Fruit fly (Drosophila melanogaster) whole organism, pupa: ENCODE measurements around the gene hng3.
A peak's percentile ranks its signal among the peaks of the same experiment; 100 is the strongest.

Experiments used
- CG10348 ChIP-seq: fragments of 200-800 bp; sonication (Bioruptor generic); IDR thresholded peaks from 2 replicates; pipeline ENCODE4 v1.3.6; 2022; ENCODE audit warnings: missing biosample characterization, missing genetic modification characterization
- CG12605 ChIP-seq: fragments of 200-800 bp; sonication (Bioruptor generic); IDR thresholded peaks from 2 replicates; pipeline ENCODE4 v1.3.6; 2022; ENCODE audit warnings: missing biosample characterization, missing genetic modification characterization
- CG13204 ChIP-seq: fragments of 200-800 bp; sonication (Bioruptor generic); optimal IDR thresholded peaks from 2 replicates; lab custom pipeline; 2018; ENCODE audit warnings: missing biosample characterization, mild to moderate bottlenecking, missing genetic modification characterization, moderate library complexity
- CG14655 ChIP-seq: fragments of 200-800 bp; sonication (Bioruptor generic); optimal IDR thresholded peaks from 3 replicates; lab custom pipeline; 2017; ENCODE audit warnings: mild to moderate bottlenecking, missing biosample characterization, missing genetic modification reagents, missing genetic modification characterization
- CG15710 ChIP-seq: fragments of 200-800 bp; sonication (Bioruptor generic); optimal IDR thresholded peaks from 2 replicates; lab custom pipeline; 2018; ENCODE audit warnings: missing biosample characterization, mild to moderate bottlenecking, missing genetic modification characterization, moderate library complexity
- CG17806 ChIP-seq: fragments of 200-800 bp; sonication (Bioruptor generic); optimal IDR thresholded peaks from 2 replicates; lab custom pipeline; 2018; ENCODE audit warnings: missing biosample characterization, mild to moderate bottlenecking, missing genetic modification characterization, moderate library complexity
- CG32121 ChIP-seq: fragments of 200-800 bp; sonication (Bioruptor generic); IDR thresholded peaks from 2 replicates; pipeline ENCODE4 v1.3.6; 2022; ENCODE audit warnings: missing biosample characterization, missing genetic modification characterization
- CG34367 ChIP-seq: fragments of 200-800 bp; sonication (Bioruptor generic); optimal IDR thresholded peaks from 2 replicates; lab custom pipeline; 2018; ENCODE audit warnings: missing biosample characterization, mild to moderate bottlenecking, missing genetic modification characterization
- CG4496 ChIP-seq: fragments of 200-800 bp; sonication (Bioruptor generic); IDR thresholded peaks from 3 replicates; pipeline ENCODE4 v1.3.6; 2022; ENCODE audit warnings: missing biosample characterization, missing genetic modification characterization
- CG8159 ChIP-seq: fragments of 200-800 bp; sonication (Bioruptor generic); optimal IDR thresholded peaks from 3 replicates; lab custom pipeline; 2018; ENCODE audit warnings: missing biosample characterization, mild to moderate bottlenecking, missing genetic modification characterization, moderate library complexity
- CG8301 ChIP-seq: fragments of 200-800 bp; sonication (Bioruptor generic); optimal IDR thresholded peaks from 2 replicates; lab custom pipeline; 2018; ENCODE audit warnings: missing biosample characterization, mild to moderate bottlenecking, missing genetic modification characterization
- CG9948 ChIP-seq: fragments of 200-800 bp; sonication (Bioruptor generic); optimal IDR thresholded peaks from 2 replicates; lab custom pipeline; 2018; ENCODE audit warnings: missing biosample characterization, mild to moderate bottlenecking, missing genetic modification characterization, moderate library complexity
- D1 ChIP-seq: fragments of 200-800 bp; sonication (Bioruptor generic); optimal IDR thresholded peaks from 2 replicates; lab custom pipeline; 2018; ENCODE audit warnings: missing biosample characterization, mild to moderate bottlenecking, missing genetic modification characterization, moderate library complexity
- EcR ChIP-seq: fragments of 200-800 bp; sonication (Bioruptor generic); optimal IDR thresholded peaks from 3 replicates; lab custom pipeline; 2019; ENCODE audit warnings: missing biosample characterization, missing genetic modification characterization, mild to moderate bottlenecking, moderate library complexity, missing genetic modification reagents
- Ets98B ChIP-seq: fragments of 200-800 bp; sonication (Bioruptor generic); IDR thresholded peaks from 2 replicates; pipeline ENCODE4 v1.3.6; 2022; ENCODE audit warnings: missing biosample characterization, missing genetic modification characterization
- Pif1A ChIP-seq: fragments of 200-800 bp; sonication (Bioruptor generic); optimal IDR thresholded peaks from 3 replicates; lab custom pipeline; 2016; ENCODE audit warnings: missing biosample characterization, missing genetic modification characterization
- Pif1B ChIP-seq: fragments of 200-800 bp; sonication (Bioruptor generic); optimal IDR thresholded peaks from 3 replicates; lab custom pipeline; 2016; ENCODE audit warnings: missing biosample characterization, missing genetic modification characterization
- Snoo ChIP-seq: fragments of 200-800 bp; sonication (Bioruptor generic); optimal IDR thresholded peaks from 3 replicates; lab custom pipeline; 2017; ENCODE audit warnings: missing biosample characterization, mild to moderate bottlenecking, missing genetic modification characterization, inconsistent platforms
- fd96Ca ChIP-seq: fragments of 200-800 bp; sonication (Bioruptor generic); IDR thresholded peaks from 3 replicates; pipeline ENCODE4 v1.3.6; 2022; ENCODE audit warnings: missing biosample characterization, missing genetic modification characterization
- gl ChIP-seq: fragments of 200-800 bp; sonication (Bioruptor generic); optimal IDR thresholded peaks from 2 replicates; lab custom pipeline; 2018; ENCODE audit warnings: missing biosample characterization, mild to moderate bottlenecking, missing genetic modification characterization
- rn ChIP-seq: fragments of 200-800 bp; sonication (Bioruptor generic); IDR thresholded peaks from 2 replicates; pipeline ENCODE4 v1.3.6; 2022; ENCODE audit warnings: missing biosample characterization, missing genetic modification characterization

Gene hng3

dm6 chr3L:799837-800513 is 44.7 kb upstream of the hng3 start:
- TF ChIP-seq CG32121 (GFP tag; lab: Robert Waterston, UW): peak; percentile 33; the same call in 1 of the 2 replicates
- no peak for TF ChIP-seq EcR
- peak; percentile 47; the same call in 1 of the 2 replicates for TF ChIP-seq CG12605 (GFP tag; lab: Robert Waterston, UW)
- TF ChIP-seq Ets98B: peak; percentile 63
- TF ChIP-seq Pif1B (GFP tag; lab: Kevin White, UChicago): no peak
- TF ChIP-seq CG4496 (GFP tag; lab: Robert Waterston, UW): peak; percentile 72; the same call in 2 of the 3 replicates
- TF ChIP-seq CG8301: peak; percentile 65
- 0 out of 3 replicates have a peak, but pooled peaks have one; percentile 7 for TF ChIP-seq fd96Ca (GFP tag; lab: Robert Waterston, UW)
- no peak for TF ChIP-seq gl (tag; lab: Kevin White, UChicago)
- TF ChIP-seq CG9948: peak; percentile 32
- no peak for TF ChIP-seq D1 (tag; lab: Kevin White, UChicago)
- peak; percentile 58 for TF ChIP-seq CG17806 (tag; lab: Kevin White, UChicago)
- TF ChIP-seq CG34367: peak; percentile 23
- no peak for TF ChIP-seq CG13204
- peak; percentile 52 for TF ChIP-seq Pif1A (GFP tag; lab: Kevin White, UChicago)
- peak; percentile 58 for TF ChIP-seq Snoo (tag; lab: Kevin White, UChicago)
- peak; percentile 71 for TF ChIP-seq CG14655
- TF ChIP-seq rn (GFP tag; lab: Robert Waterston, UW): no peak
- peak; percentile 47 for TF ChIP-seq CG15710 (tag; lab: Kevin White, UChicago)
- no peak for TF ChIP-seq CG10348 (GFP tag; lab: Robert Waterston, UW)
- peak; percentile 55 for TF ChIP-seq CG8159 (tag; lab: Kevin White, UChicago)

- TF ChIP-seq Snoo (tag; lab: Kevin White, UChicago) (peak; percentile 26), CG4496 (GFP tag; lab: Robert Waterston, UW) (0 out of 3 replicates have a peak, but pooled peaks have one; percentile 20), EcR (no peak), CG32121 (GFP tag; lab: Robert Waterston, UW) (no peak), Pif1B (GFP tag; lab: Kevin White, UChicago) (no peak), CG15710 (tag; lab: Kevin White, UChicago) (peak; percentile 14), CG10348 (GFP tag; lab: Robert Waterston, UW) (no peak), CG17806 (tag; lab: Kevin White, UChicago) (peak; percentile 59), CG9948 (peak; percentile 43), CG8159 (tag; lab: Kevin White, UChicago) (peak; percentile 70), CG34367 (no peak), gl (tag; lab: Kevin White, UChicago) (no peak), Ets98B (no peak), CG14655 (peak; percentile 45), D1 (tag; lab: Kevin White, UChicago) (no peak), rn (GFP tag; lab: Robert Waterston, UW) (no peak), CG8301 (peak; percentile 27), Pif1A (GFP tag; lab: Kevin White, UChicago) (peak; percentile 43), CG13204 (peak; percentile 5), fd96Ca (GFP tag; lab: Robert Waterston, UW) (no peak), CG12605 (GFP tag; lab: Robert Waterston, UW) (0 out of 2 replicates have a peak, but pooled peaks have one; percentile 23)
Observed at dm6 chr3L:796926-797802, 41.9 kb upstream of the hng3 start.

DNA sequence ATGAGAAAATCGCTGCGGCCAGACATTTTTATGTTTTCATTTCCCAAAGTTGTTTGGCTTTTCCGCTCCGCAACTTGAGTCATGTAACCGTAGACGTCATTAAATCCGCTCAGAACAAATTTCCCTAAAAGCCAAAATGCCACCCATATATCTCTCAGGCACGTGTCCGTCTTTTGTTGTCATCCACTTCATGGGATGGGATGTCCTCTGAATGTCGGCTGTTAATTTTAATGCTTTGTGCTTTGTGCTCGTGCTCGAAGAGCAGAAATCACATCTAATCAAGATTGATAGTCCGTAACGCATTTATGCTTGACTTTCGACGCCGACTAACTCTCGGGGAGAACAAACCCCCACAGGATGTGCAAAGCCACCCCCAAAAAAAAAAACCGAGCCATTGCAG is 39.7 kb upstream of the hng3 start:
- no peak for TF ChIP-seq CG4496 (GFP tag; lab: Robert Waterston, UW)
- TF ChIP-seq CG14655: no peak
- no peak for TF ChIP-seq Ets98B
- no peak for TF ChIP-seq EcR
- no peak for TF ChIP-seq rn (GFP tag; lab: Robert Waterston, UW)
- TF ChIP-seq Snoo (tag; lab: Kevin White, UChicago): no peak
- TF ChIP-seq Pif1A (GFP tag; lab: Kevin White, UChicago): no peak
- no peak for TF ChIP-seq fd96Ca (GFP tag; lab: Robert Waterston, UW)
- no peak for TF ChIP-seq CG10348 (GFP tag; lab: Robert Waterston, UW)
- TF ChIP-seq gl (tag; lab: Kevin White, UChicago): no peak
- TF ChIP-seq CG8159 (tag; lab: Kevin White, UChicago): no peak
- no peak for TF ChIP-seq D1 (tag; lab: Kevin White, UChicago)
- TF ChIP-seq CG8301: no peak
- TF ChIP-seq CG34367: no peak
- no peak for TF ChIP-seq CG17806 (tag; lab: Kevin White, UChicago)
- no peak for TF ChIP-seq CG13204
- TF ChIP-seq CG12605 (GFP tag; lab: Robert Waterston, UW): no peak
- no peak for TF ChIP-seq CG32121 (GFP tag; lab: Robert Waterston, UW)

dm6 chr3L:794462-794861 is 39.2 kb upstream of the hng3 start:
- TF ChIP-seq CG14655: peak; percentile 60
- no peak for TF ChIP-seq gl (tag; lab: Kevin White, UChicago)
- TF ChIP-seq CG34367: no peak
- no peak for TF ChIP-seq CG9948
- no peak for TF ChIP-seq Pif1A (GFP tag; lab: Kevin White, UChicago)
- no peak for TF ChIP-seq fd96Ca (GFP tag; lab: Robert Waterston, UW)
- no peak for TF ChIP-seq CG15710 (tag; lab: Kevin White, UChicago)
- TF ChIP-seq CG17806 (tag; lab: Kevin White, UChicago): no peak
- TF ChIP-seq CG8301: peak; percentile 47
- no peak for TF ChIP-seq rn (GFP tag; lab: Robert Waterston, UW)
- no peak for TF ChIP-seq Pif1B (GFP tag; lab: Kevin White, UChicago)
- no peak for TF ChIP-seq CG12605 (GFP tag; lab: Robert Waterston, UW)
- no peak for TF ChIP-seq EcR
- no peak for TF ChIP-seq CG10348 (GFP tag; lab: Robert Waterston, UW)
- 0 out of 3 replicates have a peak, but pooled peaks have one; percentile 71 for TF ChIP-seq CG4496 (GFP tag; lab: Robert Waterston, UW)
- peak; percentile 74 for TF ChIP-seq CG32121 (GFP tag; lab: Robert Waterston, UW)
- no peak for TF ChIP-seq Snoo (tag; lab: Kevin White, UChicago)
- TF ChIP-seq CG13204: no peak
- no peak for TF ChIP-seq D1 (tag; lab: Kevin White, UChicago)
- no peak for TF ChIP-seq CG8159 (tag; lab: Kevin White, UChicago)
- TF ChIP-seq Ets98B: peak; percentile 75
